Fruit fly (Drosophila melanogaster) whole organism, embryonic: Measurements from ENCODE around the gene CG2444.
A peak's percentile ranks its signal among the peaks of the same experiment; 100 is the strongest.

Experiments used
- Aef1 ChIP-seq: fragments of 200-800 bp; sonication (Bioruptor generic); IDR thresholded peaks from 3 replicates; pipeline ENCODE4 v1.3.6; 2022; ENCODE audit warnings: missing biosample characterization, missing genetic modification characterization
- Bteb2 ChIP-seq: fragments of 200-800 bp; sonication (Bioruptor generic); optimal IDR thresholded peaks from 2 replicates; lab custom pipeline; 2016; ENCODE audit warnings: missing biosample characterization, missing genetic modification characterization
- CG11723 ChIP-seq: fragments of 200-800 bp; sonication (Bioruptor generic); optimal IDR thresholded peaks from 2 replicates; lab custom pipeline; 2017; ENCODE audit warnings: missing biosample characterization, mild to moderate bottlenecking, missing genetic modification characterization
- CG13123 ChIP-seq: fragments of 200-800 bp; sonication (Bioruptor generic); optimal IDR thresholded peaks from 2 replicates; lab custom pipeline; 2016; ENCODE audit warnings: missing biosample characterization, missing genetic modification characterization
- CG13424 ChIP-seq: fragments of 200-800 bp; sonication (Bioruptor generic); optimal IDR thresholded peaks from 2 replicates; lab custom pipeline; 2019; ENCODE audit warnings: missing biosample characterization, mild to moderate bottlenecking, missing genetic modification characterization, moderate library complexity
- CG14014 ChIP-seq: fragments of 200-800 bp; sonication (Bioruptor generic); IDR thresholded peaks from 2 replicates; pipeline ENCODE4 v1.3.6; 2022; ENCODE audit warnings: missing biosample characterization, missing genetic modification characterization
- CG15696 ChIP-seq: fragments of 200-800 bp; sonication (Bioruptor generic); optimal IDR thresholded peaks from 2 replicates; lab custom pipeline; 2019; ENCODE audit warnings: missing biosample characterization, mild to moderate bottlenecking, missing genetic modification characterization, moderate library complexity
- CG30020 ChIP-seq: fragments of 200-800 bp; optimal IDR thresholded peaks from 2 replicates; lab custom pipeline; 2019; ENCODE audit warnings: missing biosample characterization, mild to moderate bottlenecking, missing genetic modification characterization, moderate library complexity
- CG3281 ChIP-seq: fragments of 200-800 bp; sonication (Bioruptor generic); optimal IDR thresholded peaks from 3 replicates; lab custom pipeline; 2017; ENCODE audit warnings: missing biosample characterization, mild to moderate bottlenecking, missing genetic modification characterization
- CG4404 ChIP-seq: fragments of 200-800 bp; sonication (Bioruptor generic); IDR thresholded peaks from 2 replicates; pipeline ENCODE4 v1.3.6; 2022; ENCODE audit warnings: missing biosample characterization, missing genetic modification characterization
- CG7987 ChIP-seq: fragments of 200-800 bp; sonication (Bioruptor generic); optimal IDR thresholded peaks from 2 replicates; lab custom pipeline; 2018; ENCODE audit warnings: missing biosample characterization, mild to moderate bottlenecking, missing genetic modification characterization, moderate library complexity
- CG9215 ChIP-seq: fragments of 200-800 bp; sonication (Bioruptor generic); IDR thresholded peaks from 2 replicates; pipeline ENCODE4 v1.3.6; 2022; ENCODE audit warnings: missing biosample characterization, missing genetic modification characterization
- D19B ChIP-seq: fragments of 200-800 bp; sonication (Bioruptor generic); optimal IDR thresholded peaks from 2 replicates; lab custom pipeline; 2017; ENCODE audit warnings: missing biosample characterization, mild to moderate bottlenecking, missing genetic modification characterization
- Doc2 ChIP-seq: fragments of 200-800 bp; sonication (Bioruptor generic); IDR thresholded peaks from 2 replicates; pipeline ENCODE4 v1.3.6; 2022; ENCODE audit warnings: missing biosample characterization, missing genetic modification characterization
- E2f2 ChIP-seq: fragments of 200-800 bp; sonication (Bioruptor generic); IDR thresholded peaks from 2 replicates; pipeline ENCODE4 v1.3.6; 2022; ENCODE audit warnings: missing biosample characterization, missing genetic modification characterization
- Ets97D ChIP-seq: fragments of 200-800 bp; sonication (Bioruptor generic); optimal IDR thresholded peaks from 3 replicates; lab custom pipeline; 2016; ENCODE audit warnings: missing biosample characterization, missing genetic modification characterization
- HLH3B ChIP-seq: fragments of 200-800 bp; sonication (Bioruptor generic); IDR thresholded peaks from 2 replicates; pipeline ENCODE4 v1.3.6; 2022; ENCODE audit warnings: missing biosample characterization, missing genetic modification characterization
- Hsf ChIP-seq: fragments of 200-800 bp; sonication (Bioruptor generic); optimal IDR thresholded peaks from 3 replicates; lab custom pipeline; 2016; ENCODE audit warnings: missing biosample characterization, missing genetic modification characterization
- NC2β ChIP-seq: fragments of 200-800 bp; sonication (Bioruptor generic); optimal IDR thresholded peaks from 2 replicates; lab custom pipeline; 2016; ENCODE audit warnings: missing biosample characterization, missing genetic modification characterization
- Nf-YB ChIP-seq: fragments of 200-800 bp; sonication (Bioruptor generic); optimal IDR thresholded peaks from 3 replicates; lab custom pipeline; 2019; ENCODE audit warnings: missing biosample characterization, mild to moderate bottlenecking, missing genetic modification characterization, moderate library complexity
- Opbp ChIP-seq: fragments of 200-800 bp; sonication (Bioruptor generic); IDR thresholded peaks from 3 replicates; pipeline ENCODE4 v1.3.6; 2022; ENCODE audit warnings: missing biosample characterization, missing genetic modification characterization; ENCODE audit not compliant: partially characterized antibody
- Rx ChIP-seq: fragments of 200-800 bp; sonication (Bioruptor generic); IDR thresholded peaks from 2 replicates; pipeline ENCODE4 v1.3.6; 2022; ENCODE audit warnings: missing biosample characterization, missing genetic modification characterization
- Xbp1 ChIP-seq: fragments of 200-800 bp; sonication (Bioruptor generic); optimal IDR thresholded peaks from 3 replicates; lab custom pipeline; 2016; ENCODE audit warnings: missing biosample characterization, mild to moderate bottlenecking, missing genetic modification characterization
- ase ChIP-seq: fragments of 200-800 bp; sonication (Bioruptor generic); IDR thresholded peaks from 3 replicates; pipeline ENCODE4 v1.3.6; 2022; ENCODE audit warnings: missing biosample characterization, missing genetic modification characterization
- ash1 ChIP-seq: fragments of 200-800 bp; sonication (Bioruptor generic); optimal IDR thresholded peaks from 2 replicates; lab custom pipeline; 2018; ENCODE audit warnings: missing biosample characterization, mild to moderate bottlenecking, missing genetic modification characterization
- bcd ChIP-seq: fragments of 200-800 bp; sonication (Bioruptor generic); optimal IDR thresholded peaks from 2 replicates; lab custom pipeline; 2017; ENCODE audit warnings: missing biosample characterization, mild to moderate bottlenecking, missing genetic modification characterization
- caup ChIP-seq: fragments of 200-800 bp; sonication (Bioruptor generic); optimal IDR thresholded peaks from 3 replicates; lab custom pipeline; 2017; ENCODE audit warnings: missing biosample characterization, mild to moderate bottlenecking, missing genetic modification characterization, moderate library complexity; ENCODE audit not compliant: severe bottlenecking
- chif ChIP-seq, 2 experiments: fragments of 200-800 bp; sonication (Bioruptor generic); optimal IDR thresholded peaks; 3 replicates each; lab custom pipeline; 2016; ENCODE audit warnings: missing biosample characterization in 2 of 2, missing genetic modification characterization in 2 of 2
- eve ChIP-seq, 2 experiments: fragments of >200 bp; optimal IDR thresholded peaks; 2 replicates each; lab custom pipeline; 2017; ENCODE audit warnings: missing biosample characterization in 2 of 2, missing genetic modification characterization in 2 of 2
- exex ChIP-seq: fragments of 200-800 bp; sonication (Bioruptor generic); optimal IDR thresholded peaks from 4 replicates; lab custom pipeline; 2018; ENCODE audit warnings: missing biosample characterization, mild to moderate bottlenecking, missing genetic modification characterization, moderate library complexity
- hkb ChIP-seq, 2 experiments: fragments of 200-800 bp in 1 of 2; fragments of >200 bp in 1 of 2; sonication (Bioruptor generic) in 1 of 2; IDR thresholded peaks in 1 of 2; optimal IDR thresholded peaks in 1 of 2; 2 replicates each; pipeline versions ENCODE4 v1.3.6 to Lab custom; 2017 to 2022; ENCODE audit warnings: missing biosample characterization in 1 of 2, missing genetic modification characterization in 1 of 2
- nom ChIP-seq: fragments of 200-800 bp; sonication (Bioruptor generic); optimal IDR thresholded peaks from 2 replicates; lab custom pipeline; 2017; ENCODE audit warnings: missing biosample characterization, missing genetic modification characterization, mild to moderate bottlenecking, moderate library complexity, missing genetic modification reagents
- onecut ChIP-seq: fragments of 200-800 bp; sonication (Bioruptor generic); IDR thresholded peaks from 2 replicates; pipeline ENCODE4 v1.3.6; 2022; ENCODE audit warnings: missing biosample characterization, missing genetic modification characterization
- pnt ChIP-seq: fragments of 200-800 bp; sonication (Bioruptor generic); optimal IDR thresholded peaks from 3 replicates; lab custom pipeline; 2016; ENCODE audit warnings: missing biosample characterization, missing genetic modification characterization
- prd ChIP-seq, 3 experiments: fragments of >200 bp in 2 of 3; fragments of 200-800 bp in 1 of 3; sonication (Bioruptor generic) in 1 of 3; optimal IDR thresholded peaks in 2 of 3; IDR thresholded peaks in 1 of 3; 2 replicates in 2 of 3; 3 replicates in 1 of 3; pipeline versions ENCODE4 v1.3.6 to Lab custom; 2017 to 2022; ENCODE audit warnings: missing biosample characterization in 1 of 3, missing genetic modification characterization in 1 of 3
- sc ChIP-seq, 3 experiments: fragments of >200 bp in 2 of 3; fragments of 200-800 bp in 1 of 3; sonication (Bioruptor generic) in 1 of 3; optimal IDR thresholded peaks; 2 replicates in 2 of 3; 3 replicates in 1 of 3; lab custom pipeline; 2017; ENCODE audit warnings: mild to moderate bottlenecking in 1 of 3, missing biosample characterization in 1 of 3, missing genetic modification characterization in 1 of 3, missing genetic modification reagents in 1 of 3
- slp2 ChIP-seq: fragments of 200-800 bp; sonication (Bioruptor generic); optimal IDR thresholded peaks from 2 replicates; lab custom pipeline; 2016; ENCODE audit warnings: missing biosample characterization, missing genetic modification characterization
- so ChIP-seq: fragments of 200-800 bp; sonication (Bioruptor generic); IDR thresholded peaks from 3 replicates; pipeline ENCODE4 v1.3.6; 2022; ENCODE audit warnings: missing biosample characterization, missing genetic modification characterization
- sob ChIP-seq: fragments of 200-800 bp; sonication (Bioruptor generic); IDR thresholded peaks from 2 replicates; pipeline ENCODE4 v1.3.6; 2022; ENCODE audit warnings: missing biosample characterization, missing genetic modification characterization
- sug ChIP-seq: fragments of 200-800 bp; optimal IDR thresholded peaks from 2 replicates; lab custom pipeline; 2019; ENCODE audit warnings: missing biosample characterization, mild to moderate bottlenecking, missing genetic modification characterization, moderate library complexity
- tio ChIP-seq: fragments of 200-800 bp; sonication (Bioruptor generic); optimal IDR thresholded peaks from 2 replicates; lab custom pipeline; 2017; ENCODE audit warnings: missing biosample characterization, missing genetic modification characterization, inconsistent platforms
- vvl ChIP-seq: fragments of 200-800 bp; sonication (Bioruptor generic); IDR thresholded peaks from 2 replicates; pipeline ENCODE4 v1.3.6; 2022; ENCODE audit warnings: missing biosample characterization, missing genetic modification characterization
- zfh1 ChIP-seq: fragments of 200-800 bp; sonication (Bioruptor generic); IDR thresholded peaks from 3 replicates; pipeline ENCODE4 v1.3.6; 2022; ENCODE audit warnings: missing biosample characterization, missing genetic modification characterization

CG2444 gene

dm6 chrX:11714529-11715262, 9.6 kb upstream of the CG2444 start (continued):
- TF ChIP-seq caup (GFP tag; lab: Kevin White, UChicago) (peak; percentile 63), pnt (peak; percentile 10), Ets97D (GFP tag; lab: Kevin White, UChicago) (peak; percentile 18), Xbp1 (GFP tag; lab: Kevin White, UChicago) (peak; percentile 58), CG13424 (peak; percentile 64), CG15696 (tag; lab: Kevin White, UChicago) (no peak), CG14014 (peak; percentile 76), Nf-YB (GFP tag; lab: Kevin White, UChicago) (peak; percentile 54), Opbp (no peak; the same call in 2 of the 3 replicates), CG13123 (GFP tag; lab: Kevin White, UChicago) (no peak), Aef1 (GFP tag; lab: Robert Waterston, UW) (peak; percentile 61), CG30020 (peak; percentile 36), HLH3B (peak; percentile 50), Bteb2 (GFP tag; lab: Kevin White, UChicago) (no peak), hkb (optimal IDR thresholded peaks at IDR 0.05; lab: Kevin White, UChicago) (no peak), hkb (GFP tag; IDR thresholded peaks at IDR 0.05; lab: Robert Waterston, UW) (peak; percentile 68), CG3281 (GFP tag; lab: Kevin White, UChicago) (peak; percentile 35), sug (tag; lab: Kevin White, UChicago) (peak; percentile 45), E2f2 (GFP tag; lab: Robert Waterston, UW) (peak; percentile 51), sc (optimal IDR thresholded peaks at IDR 0.05; lab: Kevin White, UChicago) (no peak), sc (GFP tag; optimal IDR thresholded peaks at IDR 0.05; lab: Kevin White, UChicago) (peak; percentile 33), sob (peak; percentile 71), NC2β (GFP tag; lab: Kevin White, UChicago) (peak; percentile 23), Hsf (GFP tag; lab: Kevin White, UChicago) (peak; percentile 9), zfh1 (GFP tag; lab: Robert Waterston, UW) (peak; percentile 70; the same call in 2 of the 3 replicates), CG9215 (GFP tag; lab: Robert Waterston, UW) (peak; percentile 69), slp2 (GFP tag; lab: Kevin White, UChicago) (peak; percentile 64), ase (peak; percentile 61; the same call in 1 of the 3 replicates), nom (GFP tag; lab: Kevin White, UChicago) (peak; percentile 53), prd (optimal IDR thresholded peaks at IDR 0.05; lab: Kevin White, UChicago) (no peak), prd (GFP tag; IDR thresholded peaks at IDR 0.05; lab: Robert Waterston, UW) (peak; percentile 77), exex (tag; lab: Kevin White, UChicago) (no peak), Doc2 (no peak), bcd (GFP tag; lab: Kevin White, UChicago) (peak; percentile 78), vvl (GFP tag; lab: Robert Waterston, UW) (peak; percentile 62), D19B (GFP tag; lab: Kevin White, UChicago) (peak; percentile 42), CG4404 (GFP tag; lab: Robert Waterston, UW) (peak; percentile 65), eve (GFP tag; optimal IDR thresholded peaks at IDR 0.05; lab: Kevin White, UChicago) (no peak), CG11723 (GFP tag; lab: Kevin White, UChicago) (peak; percentile 9), ash1 (GFP tag; lab: Kevin White, UChicago) (no peak), CG7987 (GFP tag; lab: Kevin White, UChicago) (peak; percentile 78), so (GFP tag; lab: Robert Waterston, UW) (0 out of 3 replicates have a peak, but pooled peaks have one; percentile 69), chif (GFP tag; optimal IDR thresholded peaks at IDR 0.05; lab: Kevin White, UChicago) (peak in 1 of 2 experiments; percentile 43), onecut (GFP tag; lab: Robert Waterston, UW) (peak; percentile 59; the same call in 1 of the 2 replicates), Rx (GFP tag; lab: Robert Waterston, UW) (peak; percentile 49; the same call in 1 of the 2 replicates), tio (GFP tag; lab: Kevin White, UChicago) (no peak)
- TF ChIP-seq, all 482 proteins: peak for 339
